Fruit fly (Drosophila melanogaster): ENCODE results near the gene CG7888.

Gene CG7888

DNA sequence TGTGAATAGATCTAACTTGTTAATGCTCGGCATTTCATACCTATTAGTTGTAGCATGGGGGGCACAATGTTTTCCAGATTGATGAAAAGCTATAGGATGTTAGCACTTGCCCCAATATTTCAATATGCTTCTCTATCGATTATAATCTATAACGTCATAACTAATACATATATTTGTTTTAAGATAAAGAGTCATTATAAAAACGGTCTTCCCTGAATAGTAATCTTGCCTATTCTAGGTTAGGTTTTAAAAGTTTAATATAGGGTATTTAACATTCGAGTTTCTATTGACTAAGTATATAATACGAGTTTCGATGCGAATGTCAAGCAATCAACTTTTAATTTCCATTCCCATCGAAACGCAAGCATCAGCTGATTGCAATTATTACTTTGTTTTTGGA, 7.4 kb downstream of the CG7888 start, which contains the start of the genes CG6321 and Blos2 (continued):
- TF ChIP-seq lilli (GFP tag; optimal IDR thresholded peaks at IDR 0.05) = peak; percentile 73
- TF ChIP-seq odd (GFP tag; optimal IDR thresholded peaks at IDR 0.05) = peak; percentile 69
- peak; percentile 13 for TF ChIP-seq fd64A (GFP tag; optimal IDR thresholded peaks at IDR 0.05)
- TF ChIP-seq CG15479 (GFP tag; optimal IDR thresholded peaks at IDR 0.05) = no peak
- peak; percentile 59; the same call in 1 of the 3 replicates for TF ChIP-seq C15 (GFP tag; IDR thresholded peaks at IDR 0.05)
- peak; percentile 78 for TF ChIP-seq Sox102F (GFP tag; optimal IDR thresholded peaks at IDR 0.05)
- peak; percentile 88 for TF ChIP-seq vvl (GFP tag; IDR thresholded peaks at IDR 0.05)
- TF ChIP-seq Deaf1 (tag; optimal IDR thresholded peaks at IDR 0.05) = peak; percentile 66
- no peak for TF ChIP-seq Mad (GFP tag; optimal IDR thresholded peaks at IDR 0.05)
- TF ChIP-seq CG13624 (GFP tag; optimal IDR thresholded peaks at IDR 0.05) = peak; percentile 57
- peak; percentile 50 for TF ChIP-seq CG9932 (GFP tag; IDR thresholded peaks at IDR 0.05)
- peak; percentile 94 for TF ChIP-seq CG7839 (tag; optimal IDR thresholded peaks at IDR 0.05)
- peak; percentile 1 for TF ChIP-seq CG16863 (GFP tag; optimal IDR thresholded peaks at IDR 0.05)
- TF ChIP-seq Taf1 (GFP tag; IDR thresholded peaks at IDR 0.05) = peak; percentile 40; the same call in 1 of the 2 replicates
- TF ChIP-seq gsb (GFP tag; IDR thresholded peaks at IDR 0.05) = peak; percentile 74
- TF ChIP-seq CG6689 (GFP tag; IDR thresholded peaks at IDR 0.05) = peak; percentile 72
- TF ChIP-seq Six4 (GFP tag; optimal IDR thresholded peaks at IDR 0.05) = peak; percentile 29
- no peak for TF ChIP-seq hkb (optimal IDR thresholded peaks at IDR 0.05)
- TF ChIP-seq hkb (GFP tag; IDR thresholded peaks at IDR 0.05) = peak; percentile 86
- peak; percentile 33 for TF ChIP-seq wek (GFP tag; optimal IDR thresholded peaks at IDR 0.05)
- TF ChIP-seq CG3847 (GFP tag; IDR thresholded peaks at IDR 0.05) = peak; percentile 53; the same call in 1 of the 2 replicates
- TF ChIP-seq Vsx1 (GFP tag; optimal IDR thresholded peaks at IDR 0.05) = peak; percentile 34
- peak; percentile 68 for TF ChIP-seq slbo (GFP tag; IDR thresholded peaks at IDR 0.05)
- TF ChIP-seq oc (tag; optimal IDR thresholded peaks at IDR 0.05) = peak; percentile 43
- TF ChIP-seq Hand (GFP tag; optimal IDR thresholded peaks at IDR 0.05) = peak; percentile 62
- peak; percentile 37 for TF ChIP-seq tio (GFP tag; optimal IDR thresholded peaks at IDR 0.05)
- TF ChIP-seq stc (GFP tag; IDR thresholded peaks at IDR 0.05) = peak; percentile 79
- peak; percentile 54 to 80 for TF ChIP-seq bsh (GFP tag; optimal IDR thresholded peaks at IDR 0.05)
- TF ChIP-seq Dp (GFP tag; optimal IDR thresholded peaks at IDR 0.05) = peak; percentile 50
- TF ChIP-seq Blimp-1 (GFP tag; optimal IDR thresholded peaks at IDR 0.05) = peak; percentile 78
- no peak for TF ChIP-seq pfk (GFP tag; optimal IDR thresholded peaks at IDR 0.05)
- TF ChIP-seq YL-1 (GFP tag; optimal IDR thresholded peaks at IDR 0.05) = peak; percentile 21
- TF ChIP-seq CG2712 (tag; optimal IDR thresholded peaks at IDR 0.05) = peak; percentile 89
- TF ChIP-seq gsb-n (tag; optimal IDR thresholded peaks at IDR 0.05) = peak; percentile 75
- peak; percentile 84 for TF ChIP-seq HmgZ (tag; optimal IDR thresholded peaks at IDR 0.05)
- TF ChIP-seq seq (GFP tag; IDR thresholded peaks at IDR 0.05) = peak; percentile 16; the same call in 1 of the 2 replicates
- TF ChIP-seq CG7556 (GFP tag; optimal IDR thresholded peaks at IDR 0.05) = peak; percentile 79
- peak; percentile 15 for TF ChIP-seq CG13123 (GFP tag; optimal IDR thresholded peaks at IDR 0.05)
- peak; percentile 66 for TF ChIP-seq az2 (GFP tag; optimal IDR thresholded peaks at IDR 0.05)
- TF ChIP-seq so (GFP tag; IDR thresholded peaks at IDR 0.05) = peak; percentile 53; the same call in 1 of the 3 replicates
- peak; percentile 75 for TF ChIP-seq Ptx1 (GFP tag; IDR thresholded peaks at IDR 0.05)
- TF ChIP-seq dmrt11E (tag; optimal IDR thresholded peaks at IDR 0.05) = peak; percentile 75
- no peak for TF ChIP-seq eyg (GFP tag; optimal IDR thresholded peaks at IDR 0.05)
- no peak for TF ChIP-seq TFAM (GFP tag; optimal IDR thresholded peaks at IDR 0.05)
- peak; percentile 42 for TF ChIP-seq CG16815 (GFP tag; optimal IDR thresholded peaks at IDR 0.05)
- peak; percentile 68 for TF ChIP-seq scrt (GFP tag; optimal IDR thresholded peaks at IDR 0.05)
- peak; percentile 31 for TF ChIP-seq CG8290 (GFP tag; optimal IDR thresholded peaks at IDR 0.05)
- TF ChIP-seq CG8290 (tag; optimal IDR thresholded peaks at IDR 0.05) = peak in 1 of 2 experiments; percentile 61
- peak; percentile 30 to 84 for TF ChIP-seq crp (GFP tag; optimal IDR thresholded peaks at IDR 0.05)
- TF ChIP-seq CG9609 (GFP tag; optimal IDR thresholded peaks at IDR 0.05) = peak; percentile 32
- peak; percentile 5 for TF ChIP-seq gro (GFP tag; optimal IDR thresholded peaks at IDR 0.05)

Data from whole organism, embryonic.